Worm (Caenorhabditis elegans) whole organism, young adult: ENCODE data around the gene srz-6.

ENCODE experiments used
- B0035.1 ChIP-seq: sonication (generic microtip); optimal IDR thresholded peaks from 2 replicates; lab custom pipeline; 2016; ENCODE audit warnings: missing genetic modification characterization, mild to moderate bottlenecking, missing compliant biosample characterization, missing genotype, missing genetic modification reagents
- C06A6.2 ChIP-seq: fragments of 200-800 bp; sonication (Bioruptor generic); conservative IDR thresholded peaks from 2 replicates; pipeline ENCODE4 v1.3.6; 2022; ENCODE audit warnings: missing genetic modification characterization, missing compliant biosample characterization
- F37B4.10 ChIP-seq: fragments of 200-800 bp; sonication (Bioruptor generic); IDR thresholded peaks from 2 replicates; pipeline ENCODE4 v1.3.6; 2022; ENCODE audit warnings: missing genetic modification characterization, missing compliant biosample characterization
- F52B5.7 ChIP-seq: sonication (generic microtip); optimal IDR thresholded peaks from 2 replicates; lab custom pipeline; 2016; ENCODE audit warnings: mild to moderate bottlenecking, missing genetic modification characterization, missing compliant biosample characterization
- K12H6.12 ChIP-seq: fragments of 200-800 bp; sonication (Bioruptor generic); optimal IDR thresholded peaks from 2 replicates; lab custom pipeline; 2018; ENCODE audit warnings: mild to moderate bottlenecking, missing genetic modification characterization, missing compliant biosample characterization
- T07F8.4 ChIP-seq: sonication (generic microtip); optimal IDR thresholded peaks from 2 replicates; lab custom pipeline; 2016; ENCODE audit warnings: mild to moderate bottlenecking, missing genetic modification characterization, moderate library complexity, missing compliant biosample characterization
- Y79H2A.3 ChIP-seq: fragments of 200-800 bp; sonication (Bioruptor generic); conservative IDR thresholded peaks from 2 replicates; pipeline ENCODE4 v1.3.6; 2022; ENCODE audit warnings: missing genetic modification reagents, missing genetic modification characterization, missing compliant biosample characterization
- Y95B8A.8 ChIP-seq: fragments of 200-800 bp; sonication (Bioruptor generic); IDR thresholded peaks from 2 replicates; pipeline ENCODE4 v1.3.6; 2022; ENCODE audit warnings: missing genetic modification reagents, missing genetic modification characterization, missing compliant biosample characterization
- akir-1 ChIP-seq: fragments of 200-800 bp; sonication (Bioruptor generic); optimal IDR thresholded peaks from 2 replicates; lab custom pipeline; 2018; ENCODE audit warnings: mild to moderate bottlenecking, missing genetic modification characterization, moderate library complexity, missing compliant biosample characterization
- cebp-2 ChIP-seq: fragments of 200-800 bp; sonication (Bioruptor generic); IDR thresholded peaks from 2 replicates; pipeline ENCODE4 v1.3.6; 2022; ENCODE audit warnings: missing genetic modification characterization, missing compliant biosample characterization
- ceh-100 ChIP-seq: fragments of 200-800 bp; sonication (Bioruptor generic); IDR thresholded peaks from 2 replicates; pipeline ENCODE4 v1.3.6; 2022; ENCODE audit warnings: missing genetic modification reagents, missing genetic modification characterization, missing compliant biosample characterization
- ceh-58 ChIP-seq: fragments of 200-800 bp; sonication (Bioruptor generic); IDR thresholded peaks from 2 replicates; pipeline ENCODE4 v1.3.6; 2022; ENCODE audit warnings: missing genetic modification characterization, missing compliant biosample characterization
- ceh-91 ChIP-seq: fragments of 200-800 bp; sonication (Bioruptor generic); IDR thresholded peaks from 2 replicates; pipeline ENCODE4 v1.3.6; 2022; ENCODE audit warnings: missing genetic modification reagents, missing genetic modification characterization, missing compliant biosample characterization
- chd-7 ChIP-seq: sonication (generic microtip); optimal IDR thresholded peaks from 2 replicates; lab custom pipeline; 2016; ENCODE audit warnings: mild to moderate bottlenecking, missing genetic modification characterization, moderate library complexity, missing compliant biosample characterization
- egl-18 ChIP-seq: fragments of 200-800 bp; sonication (Bioruptor generic); IDR thresholded peaks from 2 replicates; pipeline ENCODE4 v1.3.6; 2022; ENCODE audit warnings: missing genetic modification reagents, missing genetic modification characterization, missing compliant biosample characterization
- egrh-3 ChIP-seq: fragments of 200-800 bp; sonication (Bioruptor generic); IDR thresholded peaks from 2 replicates; pipeline ENCODE4 v1.3.6; 2022; ENCODE audit warnings: missing genetic modification reagents, missing genetic modification characterization, missing compliant biosample characterization
- ekl-4 ChIP-seq: fragments of 200-800 bp; sonication (Bioruptor generic); IDR thresholded peaks from 2 replicates; pipeline ENCODE4 v1.3.6; 2022; ENCODE audit warnings: missing genetic modification reagents, missing genetic modification characterization, missing compliant biosample characterization
- ets-4 ChIP-seq: fragments of 200-800 bp; sonication (Bioruptor generic); optimal IDR thresholded peaks from 2 replicates; lab custom pipeline; 2018; ENCODE audit warnings: mild to moderate bottlenecking, missing genetic modification characterization, missing compliant biosample characterization
- hmg-1.2 ChIP-seq: fragments of 200-800 bp; sonication (Bioruptor generic); IDR thresholded peaks from 2 replicates; pipeline ENCODE4 v1.3.6; 2022; ENCODE audit warnings: missing genetic modification reagents, missing genetic modification characterization, missing compliant biosample characterization
- let-526 ChIP-seq: fragments of 200-800 bp; sonication (Bioruptor generic); IDR thresholded peaks from 2 replicates; pipeline ENCODE4 v1.3.6; 2022; ENCODE audit warnings: missing genetic modification reagents, missing genetic modification characterization, missing compliant biosample characterization
- lin-26 ChIP-seq: fragments of 200-800 bp; sonication (Bioruptor generic); IDR thresholded peaks from 2 replicates; pipeline ENCODE4 v1.3.6; 2022; ENCODE audit warnings: missing genetic modification reagents, missing genetic modification characterization, missing compliant biosample characterization
- lin-40 ChIP-seq: sonication (generic microtip); optimal IDR thresholded peaks from 2 replicates; lab custom pipeline; 2016; ENCODE audit warnings: missing genetic modification characterization, mild to moderate bottlenecking, missing compliant biosample characterization, missing genotype, missing genetic modification reagents
- lsy-27 ChIP-seq: sonication (generic microtip); optimal IDR thresholded peaks from 2 replicates; lab custom pipeline; 2017; ENCODE audit warnings: missing genetic modification characterization, mild to moderate bottlenecking, missing compliant biosample characterization, antibody characterized with exemption, missing genotype, borderline replicate concordance; ENCODE audit not compliant: insufficient read depth
- madf-3 ChIP-seq: fragments of 200-800 bp; sonication (Bioruptor generic); IDR thresholded peaks from 2 replicates; pipeline ENCODE4 v1.3.6; 2022; ENCODE audit warnings: missing genetic modification reagents, missing genetic modification characterization, missing compliant biosample characterization
- madf-6 ChIP-seq: fragments of 200-800 bp; sonication (Bioruptor generic); IDR thresholded peaks from 2 replicates; pipeline ENCODE4 v1.3.6; 2022; ENCODE audit warnings: missing genetic modification reagents, missing genetic modification characterization, missing compliant biosample characterization
- mel-28 ChIP-seq: sonication (generic microtip); optimal IDR thresholded peaks from 2 replicates; lab custom pipeline; 2016; ENCODE audit warnings: borderline replicate concordance, mild to moderate bottlenecking, missing genetic modification characterization, missing compliant biosample characterization
- mes-4 ChIP-seq: sonication (generic microtip); optimal IDR thresholded peaks from 2 replicates; lab custom pipeline; 2016; ENCODE audit warnings: missing genotype, missing genetic modification characterization, missing compliant biosample characterization
- nhr-120 ChIP-seq: fragments of 200-800 bp; sonication (Bioruptor generic); IDR thresholded peaks from 2 replicates; pipeline ENCODE4 v1.3.6; 2022; ENCODE audit warnings: missing genetic modification characterization, missing compliant biosample characterization
- nhr-179 ChIP-seq: sonication (generic microtip); optimal IDR thresholded peaks from 2 replicates; lab custom pipeline; 2016; ENCODE audit warnings: mild to moderate bottlenecking, missing genetic modification characterization, missing compliant biosample characterization
- nhr-80 ChIP-seq: sonication (generic microtip); optimal IDR thresholded peaks from 2 replicates; lab custom pipeline; 2016; ENCODE audit warnings: missing genetic modification characterization, missing compliant biosample characterization
- pbrm-1 ChIP-seq: fragments of 200-800 bp; sonication (Bioruptor generic); IDR thresholded peaks from 2 replicates; pipeline ENCODE4 v1.3.6; 2022; ENCODE audit warnings: missing genetic modification reagents, missing genetic modification characterization, missing compliant biosample characterization
- rcor-1 ChIP-seq: fragments of 200-800 bp; sonication (Bioruptor generic); IDR thresholded peaks from 2 replicates; pipeline ENCODE4 v1.3.6; 2022; ENCODE audit warnings: missing genetic modification reagents, missing genetic modification characterization, missing compliant biosample characterization
- rec-8 ChIP-seq, 2 experiments: sonication (generic microtip); optimal IDR thresholded peaks; 2 replicates each; lab custom pipeline; 2016; ENCODE audit warnings: mild to moderate bottlenecking in 2 of 2, missing genetic modification characterization in 2 of 2, missing genetic modification reagents in 2 of 2, missing genotype in 2 of 2, missing biosample characterization in 1 of 2, missing compliant biosample characterization in 1 of 2, moderate library complexity in 1 of 2
- sdz-38 ChIP-seq: sonication (generic microtip); optimal IDR thresholded peaks from 2 replicates; lab custom pipeline; 2016; ENCODE audit warnings: missing genotype, missing genetic modification characterization, missing compliant biosample characterization
- sea-2 ChIP-seq: fragments of 200-800 bp; sonication (Bioruptor generic); IDR thresholded peaks from 2 replicates; pipeline ENCODE4 v1.3.6; 2022; ENCODE audit warnings: missing genetic modification characterization, missing compliant biosample characterization
- snpc-1.1 ChIP-seq: sonication (generic microtip); optimal IDR thresholded peaks from 2 replicates; lab custom pipeline; 2017; ENCODE audit warnings: missing genetic modification characterization, mild to moderate bottlenecking, missing compliant biosample characterization, antibody characterized with exemption, moderate library complexity, missing genotype, missing genetic modification reagents; ENCODE audit not compliant: insufficient read depth
- tbx-9 ChIP-seq: sonication (generic microtip); optimal IDR thresholded peaks from 2 replicates; lab custom pipeline; 2016; ENCODE audit warnings: borderline replicate concordance, missing genetic modification characterization, inconsistent platforms, missing compliant biosample characterization
- unc-130 ChIP-seq: sonication (generic microtip); optimal IDR thresholded peaks from 2 replicates; lab custom pipeline; 2016; ENCODE audit warnings: missing genetic modification reagents, missing genetic modification characterization, missing compliant biosample characterization
- unc-62 ChIP-seq: fragments of 150-350 bp; optimal IDR thresholded peaks from 2 replicates; lab custom pipeline; 2014; ENCODE audit warnings: missing biosample characterization, missing genetic modification reagents, missing genetic modification characterization
- xnd-1 ChIP-seq: sonication (generic microtip); optimal IDR thresholded peaks from 2 replicates; lab custom pipeline; 2016; ENCODE audit warnings: missing genotype, missing genetic modification reagents, missing genetic modification characterization, missing compliant biosample characterization
- zfh-2 ChIP-seq: fragments of 200-800 bp; sonication (Bioruptor generic); conservative IDR thresholded peaks from 2 replicates; pipeline ENCODE4 v1.3.6; 2022; ENCODE audit warnings: missing genetic modification reagents, missing genetic modification characterization, missing compliant biosample characterization
- zim-3 ChIP-seq: sonication (generic microtip); optimal IDR thresholded peaks from 2 replicates; lab custom pipeline; 2017; ENCODE audit warnings: mild to moderate bottlenecking, missing genetic modification characterization, moderate library complexity, missing compliant biosample characterization
- ztf-25 ChIP-seq: fragments of 200-800 bp; sonication (Bioruptor generic); IDR thresholded peaks from 2 replicates; pipeline ENCODE4 v1.3.6; 2022; ENCODE audit warnings: missing genetic modification reagents, missing genetic modification characterization, missing compliant biosample characterization
- ztf-26 ChIP-seq: sonication (generic microtip); optimal IDR thresholded peaks from 2 replicates; lab custom pipeline; 2017; ENCODE audit warnings: missing genetic modification characterization, missing compliant biosample characterization
- ztf-28 ChIP-seq: fragments of 200-800 bp; sonication (Bioruptor generic); IDR thresholded peaks from 2 replicates; pipeline ENCODE4 v1.3.6; 2022; ENCODE audit warnings: missing genetic modification reagents, missing genetic modification characterization, missing compliant biosample characterization

srz-6 gene

DNA sequence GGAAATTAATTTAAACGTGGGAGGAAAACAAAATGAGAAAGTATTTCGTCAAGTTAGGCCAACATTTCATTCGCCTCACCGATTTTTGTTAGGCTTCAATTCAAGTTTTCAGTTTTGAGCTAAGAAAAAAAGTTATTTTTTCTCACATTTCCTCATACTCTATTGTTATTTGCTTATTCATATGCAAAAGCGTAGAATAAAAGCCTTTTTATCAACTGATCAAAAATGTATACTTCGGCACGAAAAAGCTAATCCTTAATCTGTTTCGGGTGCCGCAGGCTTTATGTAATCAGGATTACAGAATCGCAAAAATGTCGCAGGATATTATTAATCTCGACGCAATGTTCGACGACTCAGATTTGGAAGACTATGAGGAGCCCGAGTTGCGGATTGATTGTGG is 2.1 kb upstream of the srz-6 start, which contains the start of gene T21B4.15:
Gene T21B4.15 (plus strand): TSS at position 301 of the 400 bp plus-strand sequence.
- no peak for TF ChIP-seq ztf-28 (GFP tag; lab: Robert Waterston, UW)

DNA sequence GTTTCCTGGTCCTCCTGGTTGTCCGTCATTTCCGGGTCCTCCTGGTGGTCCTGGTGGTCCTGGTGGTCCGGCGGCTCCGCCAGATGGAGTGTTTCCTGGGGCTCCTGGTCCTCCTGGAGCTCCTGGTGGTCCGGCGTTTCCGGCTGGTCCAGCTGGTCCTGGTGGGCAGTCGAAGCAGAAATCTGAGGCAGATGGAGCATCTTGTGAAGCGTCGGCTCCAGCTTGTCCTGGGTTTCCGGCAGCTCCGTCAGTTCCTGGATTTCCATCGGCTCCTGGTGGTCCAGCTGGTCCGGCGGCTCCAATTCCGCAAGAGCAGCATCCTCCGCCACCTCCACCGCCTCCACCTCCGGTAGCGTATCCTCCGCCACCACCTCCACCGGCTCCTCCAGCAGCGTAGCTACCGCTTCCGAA is 2.0 kb downstream of the srz-6 start:
- TF ChIP-seq egl-18 (no peak), F52B5.7 (tag; lab: Kevin White, UChicago) (no peak), ztf-25 (GFP tag; lab: Robert Waterston, UW) (no peak), madf-6 (GFP tag; lab: Robert Waterston, UW) (no peak), K12H6.12 (tag; lab: Kevin White, UChicago) (no peak), unc-130 (GFP tag; lab: Kevin White, UChicago) (no peak), F37B4.10 (GFP tag; lab: Robert Waterston, UW) (0 out of 2 replicates have a peak, but pooled peaks have one; percentile 71), chd-7 (no peak), let-526 (GFP tag; lab: Robert Waterston, UW) (no peak), rcor-1 (GFP tag; lab: Robert Waterston, UW) (no peak), ztf-26 (tag; lab: Kevin White, UChicago) (no peak), C06A6.2 (GFP tag; lab: Robert Waterston, UW) (no peak), lin-26 (GFP tag; lab: Robert Waterston, UW) (no peak), cebp-2 (0 out of 2 replicates have a peak, but pooled peaks have one; percentile 4), zfh-2 (peak; percentile 74), sdz-38 (tag; lab: Kevin White, UChicago) (no peak), egrh-3 (GFP tag; lab: Robert Waterston, UW) (peak; percentile 97), nhr-120 (GFP tag; lab: Robert Waterston, UW) (no peak), mel-28 (tag; lab: Kevin White, UChicago) (no peak), lsy-27 (tag; lab: Kevin White, UChicago) (no peak), ets-4 (GFP tag; lab: Kevin White, UChicago) (no peak), tbx-9 (tag; lab: Kevin White, UChicago) (no peak), Y95B8A.8 (GFP tag; lab: Robert Waterston, UW) (no peak), zim-3 (tag; lab: Kevin White, UChicago) (no peak), ceh-58 (no peak), pbrm-1 (GFP tag; lab: Robert Waterston, UW) (no peak), ceh-100 (GFP tag; lab: Robert Waterston, UW) (no peak), nhr-80 (tag; lab: Kevin White, UChicago) (no peak), ceh-91 (no peak), snpc-1.1 (tag; lab: Kevin White, UChicago) (no peak)

DNA sequence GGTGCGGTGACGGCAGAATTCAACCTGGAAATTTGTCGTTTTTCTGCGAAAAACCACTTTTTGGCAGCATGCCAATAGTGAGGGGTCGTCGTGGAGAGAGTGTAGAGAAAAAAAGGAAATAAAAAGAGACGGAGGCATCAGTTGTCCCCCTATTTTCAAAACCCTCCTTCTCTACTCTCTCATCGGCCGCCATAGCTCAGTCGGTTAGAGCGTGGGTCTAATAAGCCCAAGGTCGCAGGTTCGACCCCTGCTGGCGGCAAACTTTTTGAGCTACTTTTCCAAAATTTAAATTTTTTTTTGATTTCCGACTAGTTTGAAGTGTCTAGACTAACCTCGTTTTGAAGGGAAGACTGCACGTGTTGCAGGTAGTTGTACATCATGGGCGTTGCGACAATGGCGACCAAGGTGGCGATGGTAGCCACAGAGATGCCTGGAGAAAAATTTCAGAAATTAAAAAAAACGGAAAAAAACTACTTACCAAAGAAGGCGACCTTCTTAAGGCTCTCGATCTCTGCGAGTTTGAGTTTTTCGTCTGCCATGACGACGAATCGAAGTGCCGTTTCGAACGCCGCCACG is 2.6 kb downstream of the srz-6 start, which contains the start of gene col-85:
Gene col-85 (minus strand): TSS at position 540 of the 576 bp plus-strand sequence.
- TF ChIP-seq Y79H2A.3 (GFP tag; lab: Robert Waterston, UW) (no peak), rcor-1 (GFP tag; lab: Robert Waterston, UW) (peak; percentile 85), mel-28 (tag; lab: Kevin White, UChicago) (peak; percentile 3), nhr-179 (tag; lab: Kevin White, UChicago) (peak; percentile 42), B0035.1 (tag; lab: Kevin White, UChicago) (peak; percentile 72), unc-62 (GFP tag; lab: Kevin White, UChicago) (no peak), sea-2 (GFP tag; lab: Robert Waterston, UW) (no peak), hmg-1.2 (GFP tag; lab: Robert Waterston, UW) (peak; percentile 90), T07F8.4 (tag; lab: Kevin White, UChicago) (peak; percentile 85), Y95B8A.8 (GFP tag; lab: Robert Waterston, UW) (0 out of 2 replicates have a peak, but pooled peaks have one; percentile 65), egrh-3 (GFP tag; lab: Robert Waterston, UW) (no peak), ekl-4 (GFP tag; lab: Robert Waterston, UW) (peak; percentile 72), rec-8 (tag; optimal IDR thresholded peaks at IDR 0.05; lab: Kevin White, UChicago) (peak; percentile 76 to 91), mes-4 (tag; lab: Kevin White, UChicago) (peak; percentile 45), C06A6.2 (GFP tag; lab: Robert Waterston, UW) (0 out of 2 replicates have a peak, but pooled peaks have one; percentile 35), madf-3 (GFP tag; lab: Robert Waterston, UW) (peak; percentile 77; the same call in 1 of the 2 replicates), egl-18 (0 out of 2 replicates have a peak, but pooled peaks have one; percentile 50), xnd-1 (tag; lab: Kevin White, UChicago) (no peak), nhr-80 (tag; lab: Kevin White, UChicago) (peak; percentile 39), lin-40 (tag; lab: Kevin White, UChicago) (no peak), akir-1 (GFP tag; lab: Kevin White, UChicago) (no peak)
